Worm (Caenorhabditis elegans): ENCODE data around the gene vit-2.

vit-2 gene

DNA sequence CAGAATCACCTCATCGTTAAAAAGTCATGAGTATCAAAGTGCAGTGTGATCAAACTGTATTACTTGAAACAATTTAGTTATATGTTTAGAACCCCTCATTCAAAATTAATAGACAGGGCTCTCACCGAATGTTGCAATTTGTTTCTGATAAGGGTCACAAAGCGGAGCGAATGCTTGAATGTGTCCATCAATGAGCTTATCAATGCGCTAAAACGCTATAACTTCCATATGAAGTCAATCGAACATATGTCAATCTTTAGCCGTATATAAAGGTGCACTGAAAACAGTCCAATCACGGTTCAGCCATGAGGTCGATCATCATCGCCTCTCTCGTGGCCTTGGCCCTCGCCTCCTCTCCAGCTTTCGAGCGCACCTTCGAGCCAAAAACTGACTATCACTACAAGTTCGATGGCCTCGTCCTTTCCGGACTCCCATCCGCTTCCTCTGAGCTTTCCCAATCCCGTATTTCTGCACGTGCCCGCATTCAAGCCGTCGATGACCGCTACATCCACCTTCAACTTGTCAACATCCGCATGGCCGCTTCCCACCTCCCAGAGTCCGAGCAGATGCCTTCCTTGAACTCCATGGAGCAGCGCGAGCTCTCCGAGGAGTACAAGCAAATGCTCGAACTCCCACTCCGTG, at the start of gene vit-2:
Gene vit-2, plus strand, starts transcription at position 305 of the 642 bp plus-strand sequence.
- no peak for TF ChIP-seq nhr-12 (tag; optimal IDR thresholded peaks at IDR 0.05)
- TF ChIP-seq elt-1 (tag; optimal IDR thresholded peaks at IDR 0.05): no peak
- TF ChIP-seq ceh-82 (tag; optimal IDR thresholded peaks at IDR 0.05): no peak
- no peak for TF ChIP-seq sma-9 (GFP tag; optimal IDR thresholded peaks at IDR 0.05)
- TF ChIP-seq sma-9 (tag; optimal IDR thresholded peaks at IDR 0.05): no peak
- no peak for TF ChIP-seq gmeb-1 (tag; optimal IDR thresholded peaks at IDR 0.05)
- TF ChIP-seq dmd-4 (tag; optimal IDR thresholded peaks at IDR 0.05): no peak
- TF ChIP-seq mdl-1 (tag; optimal IDR thresholded peaks at IDR 0.05): no peak
- no peak for TF ChIP-seq unc-39 (tag; optimal IDR thresholded peaks at IDR 0.05)
- TF ChIP-seq lin-13 (GFP tag; optimal IDR thresholded peaks at IDR 0.05): no peak
- TF ChIP-seq ama-1 (optimal IDR thresholded peaks at IDR 0.05): no peak
- TF ChIP-seq C34F6.9 (tag; optimal IDR thresholded peaks at IDR 0.05): no peak
- TF ChIP-seq F13H6.1 (tag; optimal IDR thresholded peaks at IDR 0.05): no peak
- TF ChIP-seq egl-27 (tag; optimal IDR thresholded peaks at IDR 0.05): no peak
- TF ChIP-seq blmp-1 (tag; optimal IDR thresholded peaks at IDR 0.05; ENCODE audit: insufficient read depth): no peak
- TF ChIP-seq R02D3.7 (tag; optimal IDR thresholded peaks at IDR 0.05): no peak
- TF ChIP-seq ztf-11 (tag; optimal IDR thresholded peaks at IDR 0.05): no peak
- no peak for TF ChIP-seq nhr-129 (tag; optimal IDR thresholded peaks at IDR 0.05)
- no peak for TF ChIP-seq Y55F3AM.14 (GFP tag; optimal IDR thresholded peaks at IDR 0.05)
- TF ChIP-seq nhr-23 (tag; optimal IDR thresholded peaks at IDR 0.05): no peak

DNA sequence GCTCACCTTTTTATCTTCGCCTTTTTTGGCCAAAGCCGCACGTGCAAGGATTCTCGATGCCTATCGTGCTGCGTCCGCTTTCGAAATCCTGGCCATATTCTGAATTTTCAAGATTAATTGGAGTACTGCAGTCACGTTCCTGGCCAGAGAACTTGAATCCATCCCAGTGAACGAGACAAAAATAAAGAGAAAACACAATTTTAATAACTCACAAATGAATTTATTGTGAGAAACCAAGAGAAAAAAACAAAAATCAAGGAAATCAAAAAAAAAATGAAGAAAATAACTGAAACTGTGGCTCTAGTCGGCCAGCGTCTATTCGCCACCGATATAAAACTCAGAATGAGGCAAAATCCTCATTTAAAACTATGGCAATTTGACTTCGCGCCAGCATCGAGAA, 41.7 kb upstream of the vit-2 start, which contains the start of gene C24H10.4:
Gene C24H10.4, minus strand, starts transcription at position 101 of the 400 bp plus-strand sequence.
- TF ChIP-seq ceh-82 (tag; optimal IDR thresholded peaks at IDR 0.05): no peak
- no peak for TF ChIP-seq nhr-11 (tag; optimal IDR thresholded peaks at IDR 0.05)
- no peak for TF ChIP-seq peb-1 (tag; optimal IDR thresholded peaks at IDR 0.05)
- no peak for TF ChIP-seq Y55F3AM.14 (GFP tag; optimal IDR thresholded peaks at IDR 0.05)
- TF ChIP-seq F13H6.1 (tag; optimal IDR thresholded peaks at IDR 0.05): no peak
- no peak for TF ChIP-seq lsy-2 (tag; optimal IDR thresholded peaks at IDR 0.05)
- TF ChIP-seq fos-1 (tag; optimal IDR thresholded peaks at IDR 0.05): no peak
- TF ChIP-seq nhr-129 (tag; optimal IDR thresholded peaks at IDR 0.05): no peak
- TF ChIP-seq elt-1 (tag; optimal IDR thresholded peaks at IDR 0.05): no peak
- no peak for TF ChIP-seq ztf-4 (tag; optimal IDR thresholded peaks at IDR 0.05)
- TF ChIP-seq alr-1 (tag; optimal IDR thresholded peaks at IDR 0.05): no peak
- no peak for TF ChIP-seq zag-1 (tag; optimal IDR thresholded peaks at IDR 0.05)
- no peak for TF ChIP-seq sma-3 (GFP tag; optimal IDR thresholded peaks at IDR 0.05)
- TF ChIP-seq ceh-16 (tag; optimal IDR thresholded peaks at IDR 0.05): no peak
- no peak for TF ChIP-seq dmd-4 (tag; optimal IDR thresholded peaks at IDR 0.05)
- no peak for TF ChIP-seq ztf-11 (tag; optimal IDR thresholded peaks at IDR 0.05)
- no peak for TF ChIP-seq nhr-77 (tag; optimal IDR thresholded peaks at IDR 0.05)
- TF ChIP-seq lin-39 (tag; optimal IDR thresholded peaks at IDR 0.05): no peak

DNA sequence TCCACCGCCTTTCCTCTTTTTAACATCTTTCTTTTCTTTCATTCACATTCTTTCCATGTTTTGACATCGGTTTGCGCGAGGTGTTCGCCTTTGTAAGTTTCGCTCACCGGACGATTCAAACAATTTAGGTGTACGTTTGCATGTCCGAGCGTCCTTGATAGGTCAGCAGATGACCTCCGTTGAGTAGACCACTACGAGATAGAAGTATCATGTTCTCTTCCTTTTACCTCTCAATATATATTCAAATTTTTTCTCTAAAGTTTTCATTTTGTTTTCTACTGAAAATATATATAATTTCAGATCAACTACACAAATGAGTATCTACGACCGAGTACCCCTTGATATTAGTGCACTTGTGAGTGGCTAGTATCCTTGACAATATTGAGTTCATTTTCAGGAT, 40.1 kb upstream of the vit-2 start, which contains the start of gene C24H10.3:
Gene C24H10.3, plus strand, starts transcription at position 301 of the 400 bp plus-strand sequence.
- TF ChIP-seq unc-39 (tag; optimal IDR thresholded peaks at IDR 0.05) (no peak), egl-27 (tag; optimal IDR thresholded peaks at IDR 0.05) (no peak), Y55F3AM.14 (GFP tag; optimal IDR thresholded peaks at IDR 0.05) (no peak), crh-2 (tag; optimal IDR thresholded peaks at IDR 0.05) (no peak), mdl-1 (tag; optimal IDR thresholded peaks at IDR 0.05) (no peak)

DNA sequence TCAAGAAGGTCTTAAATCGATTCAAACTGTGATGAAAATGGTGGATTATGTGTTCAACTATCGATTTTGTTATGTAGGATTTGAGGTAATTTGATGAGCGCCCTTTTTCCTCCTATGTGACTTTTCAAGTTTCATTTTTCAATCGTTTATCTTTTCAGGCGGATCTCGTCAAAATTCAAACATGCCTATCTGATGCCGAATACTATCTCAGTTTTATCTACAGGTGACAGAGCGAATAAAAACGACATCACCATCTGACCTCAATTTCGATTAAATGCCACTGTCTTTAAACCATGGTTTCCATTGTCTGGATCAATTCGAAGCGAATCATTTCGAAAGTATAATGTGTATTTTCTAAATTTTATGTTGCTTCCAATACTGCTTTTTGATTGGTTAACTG, 39.1 kb upstream of the vit-2 start:
- TF ChIP-seq sma-9 (GFP tag; optimal IDR thresholded peaks at IDR 0.05) (peak; percentile 36), sma-9 (tag; optimal IDR thresholded peaks at IDR 0.05) (no peak), ceh-16 (tag; optimal IDR thresholded peaks at IDR 0.05) (peak; percentile 43), ZK546.5 (tag; optimal IDR thresholded peaks at IDR 0.05) (no peak), elt-1 (tag; optimal IDR thresholded peaks at IDR 0.05) (peak; percentile 82)

All from whole organism, L2 larva.